Comparison of ENCODE assay signal across 1 fruit fly cellular context in genomic region chr3L:17980772-17981492, dm6.
A peak's percentile ranks its signal among the peaks of the same experiment; 100 is the strongest.
TF ChIP-seq lines count a peak whose summit lies in the region.

No protein-coding gene starts in this region.

TF ChIP-seq in whole organism, embryonic, 481 proteins besides CTCF, POLR2A, EP300 and RAD21 (continued from another document):
- TF ChIP-seq CG7357 (GFP tag; IDR thresholded peaks at IDR 0.05; lab: Robert Waterston, UW) (no peak), CG7839 (tag; optimal IDR thresholded peaks at IDR 0.05; lab: Kevin White, UChicago) (peak; percentile 20), Ssrp (tag; optimal IDR thresholded peaks at IDR 0.05; lab: Kevin White, UChicago) (peak; percentile 15), Sox102F (GFP tag; optimal IDR thresholded peaks at IDR 0.05; lab: Kevin White, UChicago) (peak; percentile 31), chinmo (GFP tag; IDR thresholded peaks at IDR 0.05; lab: Robert Waterston, UW; ENCODE audit: partially characterized antibody) (0 out of 4 replicates have a peak, but pooled peaks have one; percentile 41), CG6791 (GFP tag; IDR thresholded peaks at IDR 0.05; lab: Robert Waterston, UW; ENCODE audit: partially characterized antibody) (no peak), unpg (GFP tag; optimal IDR thresholded peaks at IDR 0.05; lab: Kevin White, UChicago) (peak; percentile 45), Deaf1 (tag; optimal IDR thresholded peaks at IDR 0.05; lab: Kevin White, UChicago) (no peak), phol (tag; optimal IDR thresholded peaks at IDR 0.05; lab: Kevin White, UChicago) (peak; percentile 44), jing (GFP tag; optimal IDR thresholded peaks at IDR 0.05; lab: Kevin White, UChicago) (peak; percentile 19), CG13424 (tag; optimal IDR thresholded peaks at IDR 0.05; lab: Kevin White, UChicago) (peak; percentile 19), pho (GFP tag; optimal IDR thresholded peaks at IDR 0.05; lab: Kevin White, UChicago) (no peak), CG12391 (tag; optimal IDR thresholded peaks at IDR 0.05; lab: Kevin White, UChicago) (peak; percentile 19), grau (tag; optimal IDR thresholded peaks at IDR 0.05; lab: Kevin White, UChicago) (peak; percentile 15), CG4707 (GFP tag; optimal IDR thresholded peaks at IDR 0.05; lab: Kevin White, UChicago) (no peak)
